Worm (Caenorhabditis elegans): Measurements from ENCODE around the gene ZK688.7.

Gene ZK688.7

ce11 chrIII:7892333-7892732 is 19.1 kb downstream of the ZK688.7 start:
- no peak for TF ChIP-seq elt-3 (tag; optimal IDR thresholded peaks at IDR 0.05)
- no peak for TF ChIP-seq ztf-4 (tag; optimal IDR thresholded peaks at IDR 0.05)
- no peak for TF ChIP-seq pag-3 (tag; optimal IDR thresholded peaks at IDR 0.05; ENCODE audit: borderline replicate concordance, insufficient read depth)
- TF ChIP-seq fos-1 (tag; optimal IDR thresholded peaks at IDR 0.05), result no peak
- TF ChIP-seq swsn-7 (tag; optimal IDR thresholded peaks at IDR 0.05), result no peak

ce11 chrIII:7891573-7892306 is 19.7 kb downstream of the ZK688.7 start, which contains the start of the genes ZK688.5 and fahd-1:
Gene ZK688.5, minus strand, starts transcription at chrIII:7891623.
Gene fahd-1, plus strand, starts transcription at chrIII:7892256.
- TF ChIP-seq ztf-11 (tag; optimal IDR thresholded peaks at IDR 0.05), result no peak
- peak; percentile 79 for TF ChIP-seq nhr-85 (tag)
- peak; percentile 55 for TF ChIP-seq xbp-1 (tag; optimal IDR thresholded peaks at IDR 0.05)
- peak; percentile 43 to 50 (median 49) for TF ChIP-seq dpl-1 (GFP tag; optimal IDR thresholded peaks at IDR 0.05)
- peak; percentile 76 for TF ChIP-seq swsn-7 (tag; optimal IDR thresholded peaks at IDR 0.05)
- peak in 1 of 2 experiments; percentile 82 for TF ChIP-seq mdl-1 (tag; optimal IDR thresholded peaks at IDR 0.05)
- peak; percentile 81 for TF ChIP-seq snu-23 (GFP tag; optimal IDR thresholded peaks at IDR 0.05)
- peak; percentile 70 for TF ChIP-seq mep-1 (tag; optimal IDR thresholded peaks at IDR 0.05)
- no peak for TF ChIP-seq ceh-90 (tag; optimal IDR thresholded peaks at IDR 0.05)
- peak; percentile 54 for TF ChIP-seq fkh-8 (tag; optimal IDR thresholded peaks at IDR 0.05)
- peak; percentile 5 to 80 (median 47) for TF ChIP-seq ceh-82 (tag; optimal IDR thresholded peaks at IDR 0.05)
- TF ChIP-seq rnt-1 (tag; optimal IDR thresholded peaks at IDR 0.05), result peak; percentile 71
- TF ChIP-seq jun-1 (tag; optimal IDR thresholded peaks at IDR 0.05), result peak; percentile 46
- TF ChIP-seq egl-27 (tag; optimal IDR thresholded peaks at IDR 0.05), result no peak
- peak in 2 of 6 experiments; percentile 41 to 48 for TF ChIP-seq elt-3 (tag; optimal IDR thresholded peaks at IDR 0.05)
- TF ChIP-seq fkh-4 (tag; optimal IDR thresholded peaks at IDR 0.05; ENCODE audit: borderline replicate concordance), result no peak
- peak; percentile 51 for TF ChIP-seq snpc-4 (tag; optimal IDR thresholded peaks at IDR 0.05)
- TF ChIP-seq nhr-77 (tag; optimal IDR thresholded peaks at IDR 0.05), result peak; percentile 49
- peak; percentile 60 for TF ChIP-seq C16A3.4 (tag; optimal IDR thresholded peaks at IDR 0.05)
- TF ChIP-seq nhr-19 (GFP tag; conservative IDR thresholded peaks at IDR 0.05), result peak; percentile 57
- TF ChIP-seq nhr-11 (tag; optimal IDR thresholded peaks at IDR 0.05), result no peak
- peak; percentile 39 for TF ChIP-seq dsc-1 (tag; optimal IDR thresholded peaks at IDR 0.05)
- TF ChIP-seq efl-1 (optimal IDR thresholded peaks at IDR 0.05), result peak; percentile 72 to 77
- peak; percentile 27 to 94 for TF ChIP-seq efl-1 (GFP tag; optimal IDR thresholded peaks at IDR 0.05 in 1 of 2)
- peak; percentile 76 for TF ChIP-seq skn-1 (tag; optimal IDR thresholded peaks at IDR 0.05)
- TF ChIP-seq lsy-2 (tag; optimal IDR thresholded peaks at IDR 0.05), result peak; percentile 62 to 77
- no peak for TF ChIP-seq pqm-1 (tag; optimal IDR thresholded peaks at IDR 0.05)
- no peak for TF ChIP-seq pag-3 (tag; optimal IDR thresholded peaks at IDR 0.05; ENCODE audit: borderline replicate concordance, insufficient read depth)
- TF ChIP-seq lin-35 (GFP tag; optimal IDR thresholded peaks at IDR 0.05), result peak; percentile 70 to 71
- TF ChIP-seq C34B4.2 (tag; optimal IDR thresholded peaks at IDR 0.05), result no peak
- TF ChIP-seq unc-86 (tag; optimal IDR thresholded peaks at IDR 0.05), result peak; percentile 34
- TF ChIP-seq isw-1 (GFP tag; IDR thresholded peaks at IDR 0.05), result peak; percentile 35; the same call in 1 of the 2 replicates
- peak; percentile 91 for TF ChIP-seq lin-14 (GFP tag; optimal IDR thresholded peaks at IDR 0.05)
- TF ChIP-seq elt-2 (tag; optimal IDR thresholded peaks at IDR 0.05), result peak; percentile 21
- peak; percentile 92 for TF ChIP-seq blmp-1 (tag; optimal IDR thresholded peaks at IDR 0.05)
- peak; percentile 83 for TF ChIP-seq nhr-71 (tag; optimal IDR thresholded peaks at IDR 0.05)
- no peak for TF ChIP-seq mef-2 (tag; optimal IDR thresholded peaks at IDR 0.05)
- TF ChIP-seq tbx-2 (tag; optimal IDR thresholded peaks at IDR 0.05), result peak; percentile 62
- peak; percentile 4 for TF ChIP-seq ceh-8 (GFP tag; optimal IDR thresholded peaks at IDR 0.05)
- no peak for TF ChIP-seq ces-1 (GFP tag; optimal IDR thresholded peaks at IDR 0.05)
- TF ChIP-seq nhr-47 (tag; optimal IDR thresholded peaks at IDR 0.05), result peak; percentile 70
- TF ChIP-seq ztf-4 (tag; optimal IDR thresholded peaks at IDR 0.05), result peak; percentile 34
- TF ChIP-seq nhr-90 (tag; optimal IDR thresholded peaks at IDR 0.05; ENCODE audit: poor library complexity), result peak; percentile 49
- TF ChIP-seq F16B12.6 (tag; optimal IDR thresholded peaks at IDR 0.05), result peak; percentile 41
- TF ChIP-seq nhr-237 (tag; optimal IDR thresholded peaks at IDR 0.05), result peak; percentile 10
- no peak for TF ChIP-seq ceh-88 (GFP tag; IDR thresholded peaks at IDR 0.05)
- TF ChIP-seq nhr-20 (tag; optimal IDR thresholded peaks at IDR 0.05), result peak; percentile 72
